Worm (Caenorhabditis elegans) whole organism, L4 larva: ENCODE measurements around the gene B0464.9.

Experiments
- F10B5.3 ChIP-seq: sonication (generic microtip); optimal IDR thresholded peaks from 2 replicates; lab custom pipeline; 2016; ENCODE audit warnings: mild to moderate bottlenecking, missing genetic modification characterization, missing compliant biosample characterization
- Y75B8A.6 ChIP-seq: fragments of 200-800 bp; sonication (Bioruptor generic); IDR thresholded peaks from 2 replicates; pipeline ENCODE4 v1.3.6; 2022; ENCODE audit warnings: missing genetic modification reagents, missing genetic modification characterization, missing compliant biosample characterization
- ZK546.5 ChIP-seq, 2 experiments: sonication (generic microtip); optimal IDR thresholded peaks; 2 replicates each; lab custom pipeline; 2017; ENCODE audit warnings: missing biosample characterization in 2 of 2, missing genetic modification characterization in 2 of 2
- aha-1 ChIP-seq: fragments of 150-350 bp; peaks from one replicate; lab custom pipeline; 2014; ENCODE audit warnings: missing biosample characterization, missing genetic modification characterization
- ama-1 ChIP-seq: fragments of 150-350 bp; optimal IDR thresholded peaks from 2 replicates; lab custom pipeline; 2014; ENCODE audit warnings: inconsistent platforms, mixed read lengths
- arid-1 ChIP-seq: fragments of 200-800 bp; sonication (Bioruptor generic); conservative IDR thresholded peaks from 2 replicates; pipeline ENCODE4 v1.3.6; 2022; ENCODE audit warnings: missing genetic modification reagents, missing genetic modification characterization, missing compliant biosample characterization
- ceh-44 ChIP-seq: fragments of 200-800 bp; sonication (Bioruptor generic); IDR thresholded peaks from 2 replicates; pipeline ENCODE4 v1.3.6; 2022; ENCODE audit warnings: missing genetic modification reagents, missing genetic modification characterization, missing compliant biosample characterization
- ceh-62 ChIP-seq: sonication (generic microtip); optimal IDR thresholded peaks from 2 replicates; lab custom pipeline; 2017; ENCODE audit warnings: missing biosample characterization, missing genetic modification characterization
- ceh-82 ChIP-seq: sonication (generic microtip); optimal IDR thresholded peaks from 2 replicates; lab custom pipeline; 2017; ENCODE audit warnings: missing biosample characterization, missing genetic modification characterization
- ces-1 ChIP-seq: fragments of 150-350 bp; sonication (generic microtip); optimal IDR thresholded peaks from 4 replicates; lab custom pipeline; 2014; ENCODE audit warnings: missing biosample characterization, missing genetic modification reagents, missing genetic modification characterization
- daf-12 ChIP-seq: fragments of 150-350 bp; optimal IDR thresholded peaks from 2 replicates; lab custom pipeline; 2014; ENCODE audit warnings: missing biosample characterization, missing genetic modification reagents, missing genetic modification characterization
- daf-16 ChIP-seq, 3 experiments: sonication (generic microtip); optimal IDR thresholded peaks; 2 replicates each; lab custom pipeline; 2016 to 2017; ENCODE audit warnings: missing genetic modification characterization in 3 of 3, missing genetic modification reagents in 3 of 3, mild to moderate bottlenecking in 2 of 3, missing compliant biosample characterization in 2 of 3, missing biosample characterization in 1 of 3, moderate library complexity in 1 of 3
- dmd-6 ChIP-seq: fragments of 200-800 bp; sonication (Bioruptor generic); IDR thresholded peaks from 2 replicates; pipeline ENCODE4 v1.3.6; 2022; ENCODE audit warnings: missing genetic modification reagents, missing genetic modification characterization, missing compliant biosample characterization
- egl-27 ChIP-seq: sonication (generic microtip); optimal IDR thresholded peaks from 3 replicates; lab custom pipeline; 2017; ENCODE audit warnings: missing biosample characterization, missing genetic modification reagents, missing genetic modification characterization
- gei-8 ChIP-seq: fragments of 200-800 bp; sonication (Bioruptor generic); optimal IDR thresholded peaks from 2 replicates; lab custom pipeline; 2018; ENCODE audit warnings: mild to moderate bottlenecking, missing genetic modification characterization, missing compliant biosample characterization
- hmg-1.1 ChIP-seq: fragments of 200-800 bp; sonication (Bioruptor generic); IDR thresholded peaks from 2 replicates; pipeline ENCODE4 v1.3.6; 2022; ENCODE audit warnings: missing genetic modification reagents, missing genetic modification characterization, missing compliant biosample characterization
- lin-38 ChIP-seq: fragments of 200-800 bp; sonication (Bioruptor generic); IDR thresholded peaks from 2 replicates; pipeline ENCODE4 v1.3.6; 2022; ENCODE audit warnings: missing genetic modification reagents, missing genetic modification characterization, missing compliant biosample characterization
- lir-3 ChIP-seq: sonication (generic microtip); optimal IDR thresholded peaks from 2 replicates; lab custom pipeline; 2016; ENCODE audit warnings: mild to moderate bottlenecking, missing genetic modification characterization, missing compliant biosample characterization
- mdt-29 ChIP-seq: fragments of 200-800 bp; sonication (Bioruptor generic); IDR thresholded peaks from 2 replicates; pipeline ENCODE4 v1.3.6; 2022; ENCODE audit warnings: missing genetic modification reagents, missing genetic modification characterization, missing compliant biosample characterization
- mep-1 ChIP-seq: fragments of 150-350 bp; sonication (generic microtip); optimal IDR thresholded peaks from 3 replicates; lab custom pipeline; 2014; ENCODE audit warnings: missing biosample characterization, missing genetic modification characterization
- mxl-3 ChIP-seq: fragments of 200-800 bp; sonication (Bioruptor generic); optimal IDR thresholded peaks from 2 replicates; lab custom pipeline; 2018; ENCODE audit warnings: mild to moderate bottlenecking, missing genetic modification characterization, missing compliant biosample characterization
- nhr-25 ChIP-seq: sonication (generic microtip); optimal IDR thresholded peaks from 2 replicates; lab custom pipeline; 2017; ENCODE audit warnings: missing genetic modification characterization, mild to moderate bottlenecking, missing compliant biosample characterization, antibody characterized with exemption, moderate library complexity, borderline replicate concordance; ENCODE audit not compliant: insufficient read depth
- snpc-4 ChIP-seq: fragments of 150-350 bp; optimal IDR thresholded peaks from 2 replicates; lab custom pipeline; 2014; ENCODE audit warnings: missing biosample characterization, missing genetic modification characterization
- spr-3 ChIP-seq: fragments of 200-800 bp; sonication (Bioruptor generic); optimal IDR thresholded peaks from 2 replicates; lab custom pipeline; 2018; ENCODE audit warnings: mild to moderate bottlenecking, missing genetic modification characterization, missing compliant biosample characterization
- zfp-3 ChIP-seq: fragments of 200-800 bp; sonication (Bioruptor generic); conservative IDR thresholded peaks from 2 replicates; pipeline ENCODE4 v1.3.6; 2022; ENCODE audit warnings: missing genetic modification reagents, missing genetic modification characterization, missing compliant biosample characterization
- zip-11 ChIP-seq: fragments of 200-800 bp; sonication (Bioruptor generic); IDR thresholded peaks from 2 replicates; pipeline ENCODE4 v1.3.6; 2022; ENCODE audit warnings: missing genetic modification characterization, missing compliant biosample characterization

The B0464.9 gene

ce11 chrIII:9511660-9512059 is 46.1 kb downstream of the B0464.9 start:
- TF ChIP-seq mxl-3 (GFP tag; lab: Kevin White, UChicago) (no peak), aha-1 (tag; lab: Kevin White, UChicago) (peak; percentile 95), arid-1 (GFP tag; lab: Robert Waterston, UW) (no peak)

ce11 chrIII:9513006-9513405 is 47.4 kb downstream of the B0464.9 start:
- TF ChIP-seq ama-1 (lab: Kevin White, UChicago) = no peak
- 0 out of 2 replicates have a peak, but pooled peaks have one; percentile 19 for TF ChIP-seq hmg-1.1

- TF ChIP-seq gei-8 (GFP tag; lab: Kevin White, UChicago) = no peak
- TF ChIP-seq Y75B8A.6 = no peak
- no peak for TF ChIP-seq ceh-44
- TF ChIP-seq mdt-29 = no peak
- no peak for TF ChIP-seq mep-1 (tag; lab: Kevin White, UChicago)
- TF ChIP-seq ces-1 (GFP tag; lab: Kevin White, UChicago) = no peak
- TF ChIP-seq lin-38 = no peak
- no peak for TF ChIP-seq ZK546.5 (tag; optimal IDR thresholded peaks at IDR 0.05; lab: Kevin White, UChicago)
- TF ChIP-seq F10B5.3 (tag; lab: Kevin White, UChicago) = no peak
- no peak for TF ChIP-seq ceh-82
- TF ChIP-seq zfp-3 (GFP tag; lab: Robert Waterston, UW) = no peak
- TF ChIP-seq lir-3 (tag; lab: Kevin White, UChicago) = no peak
- TF ChIP-seq daf-12 (tag; lab: Kevin White, UChicago) = no peak
- TF ChIP-seq ceh-62 (tag; lab: Kevin White, UChicago) = no peak
- TF ChIP-seq egl-27 (tag; lab: Kevin White, UChicago) = no peak
- no peak for TF ChIP-seq dmd-6 (GFP tag; lab: Robert Waterston, UW)
- TF ChIP-seq, all 104 proteins: peak for 0
Observed at ce11 chrIII:9513569-9513968, 48.0 kb downstream of the B0464.9 start, which contains the start of gene F55H2.8. Gene F55H2.8, plus strand, starts transcription at chrIII:9513869.

- no peak for TF ChIP-seq snpc-4 (tag; lab: Kevin White, UChicago)
- no peak for TF ChIP-seq zip-11 (GFP tag; lab: Robert Waterston, UW)
- TF ChIP-seq daf-16 (GFP tag; optimal IDR thresholded peaks at IDR 0.05; lab: Kevin White, UChicago) = no peak
- peak; percentile 5 for TF ChIP-seq daf-16 (tag; optimal IDR thresholded peaks at IDR 0.05; lab: Kevin White, UChicago)
- TF ChIP-seq spr-3 (GFP tag; lab: Kevin White, UChicago) = no peak
- no peak for TF ChIP-seq nhr-25 (tag; lab: Kevin White, UChicago)
Observed at ce11 chrIII:9516148-9516547, 50.6 kb downstream of the B0464.9 start, which contains the start of gene F55H2.7. Gene F55H2.7, minus strand, starts transcription at chrIII:9516248.
